Worm (Caenorhabditis elegans) whole organism, late embryonic: ENCODE measurements around the gene T01D1.3.

Source experiments
- C08G9.2 ChIP-seq: sonication (generic microtip); optimal IDR thresholded peaks from 2 replicates; lab custom pipeline; 2016; ENCODE audit warnings: mild to moderate bottlenecking, missing genetic modification characterization, moderate library complexity, missing compliant biosample characterization
- C38D4.7 ChIP-seq: fragments of 200-800 bp; sonication (Bioruptor generic); optimal IDR thresholded peaks from 2 replicates; lab custom pipeline; 2018; ENCODE audit warnings: mild to moderate bottlenecking, missing genetic modification characterization, moderate library complexity, missing compliant biosample characterization
- K02D7.2 ChIP-seq: sonication (generic microtip); optimal IDR thresholded peaks from 2 replicates; lab custom pipeline; 2017; ENCODE audit warnings: mild to moderate bottlenecking, missing genetic modification characterization, missing compliant biosample characterization
- ahr-1 ChIP-seq: sonication (generic microtip); optimal IDR thresholded peaks from 2 replicates; lab custom pipeline; 2016; ENCODE audit warnings: missing genetic modification characterization, missing compliant biosample characterization
- ama-1 ChIP-seq: fragments of 150-350 bp; optimal IDR thresholded peaks from 2 replicates; lab custom pipeline; 2014
- ceh-18 ChIP-seq: sonication (generic microtip); optimal IDR thresholded peaks from 2 replicates; lab custom pipeline; 2016; ENCODE audit warnings: missing genetic modification characterization, missing compliant biosample characterization
- ceh-19 ChIP-seq: fragments of 200-800 bp; sonication (Bioruptor generic); optimal IDR thresholded peaks from 2 replicates; lab custom pipeline; 2018; ENCODE audit warnings: mild to moderate bottlenecking, missing genetic modification characterization, missing compliant biosample characterization
- ceh-2 ChIP-seq: sonication (generic microtip); optimal IDR thresholded peaks from 2 replicates; lab custom pipeline; 2016; ENCODE audit warnings: missing genotype, missing genetic modification characterization, missing compliant biosample characterization
- ceh-24 ChIP-seq: sonication (generic microtip); optimal IDR thresholded peaks from 2 replicates; lab custom pipeline; 2016; ENCODE audit warnings: mild to moderate bottlenecking, missing genetic modification characterization, missing compliant biosample characterization
- ceh-30 ChIP-seq: fragments of 150-350 bp; optimal IDR thresholded peaks from 2 replicates; lab custom pipeline; 2014; ENCODE audit warnings: missing biosample characterization, missing genetic modification characterization
- ceh-34 ChIP-seq: sonication (generic microtip); optimal IDR thresholded peaks from 2 replicates; lab custom pipeline; 2016; ENCODE audit warnings: mild to moderate bottlenecking, missing genetic modification characterization, missing compliant biosample characterization
- ceh-45 ChIP-seq: fragments of 200-800 bp; sonication (Bioruptor generic); IDR thresholded peaks from 2 replicates; pipeline ENCODE4 v1.3.6; 2022; ENCODE audit warnings: missing genetic modification reagents, missing genetic modification characterization, missing compliant biosample characterization
- ceh-48 ChIP-seq: sonication (generic microtip); optimal IDR thresholded peaks from 2 replicates; lab custom pipeline; 2016; ENCODE audit warnings: missing genetic modification characterization, inconsistent platforms, missing compliant biosample characterization
- ceh-6 ChIP-seq: fragments of 200-800 bp; sonication (Bioruptor generic); optimal IDR thresholded peaks from 2 replicates; lab custom pipeline; 2018; ENCODE audit warnings: mild to moderate bottlenecking, missing genetic modification characterization, missing compliant biosample characterization
- che-1 ChIP-seq: sonication (generic microtip); optimal IDR thresholded peaks from 2 replicates; lab custom pipeline; 2016; ENCODE audit warnings: mild to moderate bottlenecking, missing genetic modification characterization, missing compliant biosample characterization
- dmd-4 ChIP-seq: sonication (generic microtip); optimal IDR thresholded peaks from 2 replicates; lab custom pipeline; 2016; ENCODE audit warnings: borderline replicate concordance, missing genetic modification characterization, missing compliant biosample characterization
- dve-1 ChIP-seq: sonication (generic microtip); optimal IDR thresholded peaks from 2 replicates; lab custom pipeline; 2017; ENCODE audit warnings: antibody characterized with exemption, mild to moderate bottlenecking, missing genetic modification characterization, missing compliant biosample characterization
- ets-4 ChIP-seq: sonication (generic microtip); optimal IDR thresholded peaks from 2 replicates; lab custom pipeline; 2016; ENCODE audit warnings: missing genetic modification characterization, missing compliant biosample characterization
- eyg-1 ChIP-seq: sonication (generic microtip); optimal IDR thresholded peaks from 2 replicates; lab custom pipeline; 2016; ENCODE audit warnings: missing genotype, missing genetic modification characterization, missing compliant biosample characterization
- fax-1 ChIP-seq: sonication (generic microtip); optimal IDR thresholded peaks from 2 replicates; lab custom pipeline; 2016; ENCODE audit warnings: missing genotype, missing genetic modification characterization, missing compliant biosample characterization
- fkh-10 ChIP-seq: fragments of 150-350 bp; optimal IDR thresholded peaks from 2 replicates; lab custom pipeline; 2014; ENCODE audit warnings: missing biosample characterization, missing genetic modification reagents, missing genetic modification characterization
- fkh-6 ChIP-seq: sonication (generic microtip); optimal IDR thresholded peaks from 2 replicates; lab custom pipeline; 2016; ENCODE audit warnings: missing genetic modification characterization, missing compliant biosample characterization
- gmeb-2 ChIP-seq: sonication (generic microtip); optimal IDR thresholded peaks from 2 replicates; lab custom pipeline; 2016; ENCODE audit warnings: missing genetic modification characterization, inconsistent platforms, missing compliant biosample characterization
- hlh-15 ChIP-seq: sonication (generic microtip); optimal IDR thresholded peaks from 2 replicates; lab custom pipeline; 2016; ENCODE audit warnings: missing genetic modification characterization, missing compliant biosample characterization
- hlh-30 ChIP-seq: sonication (generic microtip); optimal IDR thresholded peaks from 2 replicates; lab custom pipeline; 2017; ENCODE audit warnings: antibody characterized with exemption, missing genetic modification characterization, missing compliant biosample characterization; ENCODE audit not compliant: insufficient read depth
- hlh-6 ChIP-seq: sonication (generic microtip); optimal IDR thresholded peaks from 2 replicates; lab custom pipeline; 2016; ENCODE audit warnings: missing genotype, missing genetic modification characterization, missing compliant biosample characterization
- hlh-8 ChIP-seq: sonication (generic microtip); optimal IDR thresholded peaks from 2 replicates; lab custom pipeline; 2016; ENCODE audit warnings: missing genotype, missing genetic modification characterization, missing compliant biosample characterization
- lim-6 ChIP-seq: sonication (generic microtip); optimal IDR thresholded peaks from 2 replicates; lab custom pipeline; 2016; ENCODE audit warnings: missing genetic modification characterization, missing compliant biosample characterization
- lin-11 ChIP-seq: fragments of 200-800 bp; sonication (Bioruptor generic); optimal IDR thresholded peaks from 2 replicates; lab custom pipeline; 2018; ENCODE audit warnings: mild to moderate bottlenecking, missing genetic modification characterization, missing compliant biosample characterization
- mec-3 ChIP-seq: sonication (generic microtip); optimal IDR thresholded peaks from 2 replicates; lab custom pipeline; 2016; ENCODE audit warnings: borderline replicate concordance, missing genetic modification characterization, missing compliant biosample characterization
- nfya-1 ChIP-seq: sonication (generic microtip); optimal IDR thresholded peaks from 2 replicates; lab custom pipeline; 2017; ENCODE audit warnings: missing genetic modification characterization, mild to moderate bottlenecking, missing compliant biosample characterization, antibody characterized with exemption, moderate library complexity
- nhr-11 ChIP-seq: fragments of 150-350 bp; optimal IDR thresholded peaks from 2 replicates; lab custom pipeline; 2014; ENCODE audit warnings: missing biosample characterization, missing genetic modification characterization
- nhr-232 ChIP-seq: sonication (generic microtip); optimal IDR thresholded peaks from 2 replicates; lab custom pipeline; 2016; ENCODE audit warnings: missing genetic modification characterization, missing compliant biosample characterization
- npax-4 ChIP-seq: sonication (generic microtip); optimal IDR thresholded peaks from 2 replicates; lab custom pipeline; 2016; ENCODE audit warnings: missing genetic modification characterization, missing compliant biosample characterization
- odd-2 ChIP-seq: sonication (generic microtip); optimal IDR thresholded peaks from 2 replicates; lab custom pipeline; 2017; ENCODE audit warnings: antibody characterized with exemption, mild to moderate bottlenecking, missing genetic modification characterization, missing compliant biosample characterization
- pag-3 ChIP-seq: sonication (generic microtip); optimal IDR thresholded peaks from 2 replicates; lab custom pipeline; 2016; ENCODE audit warnings: missing compliant biosample characterization, missing genetic modification characterization, borderline replicate concordance
- pha-2 ChIP-seq: sonication (generic microtip); optimal IDR thresholded peaks from 2 replicates; lab custom pipeline; 2017; ENCODE audit warnings: mild to moderate bottlenecking, missing genetic modification characterization, missing compliant biosample characterization
- pha-4 ChIP-seq: fragments of 150-350 bp; optimal IDR thresholded peaks from 2 replicates; lab custom pipeline; 2018; ENCODE audit warnings: missing biosample characterization, missing genetic modification reagents, missing genetic modification characterization
- pqm-1 ChIP-seq: sonication (generic microtip); optimal IDR thresholded peaks from 2 replicates; lab custom pipeline; 2016; ENCODE audit warnings: missing genetic modification characterization, missing compliant biosample characterization
- pros-1 ChIP-seq: fragments of 150-350 bp; optimal IDR thresholded peaks from 2 replicates; lab custom pipeline; 2014; ENCODE audit warnings: missing biosample characterization, missing genetic modification reagents, missing genetic modification characterization
- ref-2 ChIP-seq: sonication (generic microtip); optimal IDR thresholded peaks from 2 replicates; lab custom pipeline; 2016; ENCODE audit warnings: missing genetic modification characterization, missing compliant biosample characterization
- sdc-2 ChIP-seq: sonication (generic microtip); optimal IDR thresholded peaks from 2 replicates; lab custom pipeline; 2016; ENCODE audit warnings: missing genotype, missing genetic modification characterization, missing compliant biosample characterization
- sox-2 ChIP-seq: fragments of 200-800 bp; sonication (Bioruptor generic); IDR thresholded peaks from 2 replicates; pipeline ENCODE4 v1.3.6; 2022; ENCODE audit warnings: missing genetic modification reagents, missing genetic modification characterization, missing compliant biosample characterization
- syd-9 ChIP-seq: sonication (generic microtip); optimal IDR thresholded peaks from 2 replicates; lab custom pipeline; 2016; ENCODE audit warnings: mild to moderate bottlenecking, missing genetic modification characterization, moderate library complexity, missing compliant biosample characterization
- tbx-2 ChIP-seq: sonication (generic microtip); optimal IDR thresholded peaks from 2 replicates; lab custom pipeline; 2016; ENCODE audit warnings: missing genetic modification characterization, missing compliant biosample characterization
- tbx-7 ChIP-seq: sonication (generic microtip); optimal IDR thresholded peaks from 2 replicates; lab custom pipeline; 2016; ENCODE audit warnings: missing genotype, missing genetic modification characterization, missing compliant biosample characterization
- ttx-3 ChIP-seq: sonication (generic microtip); optimal IDR thresholded peaks from 2 replicates; lab custom pipeline; 2016; ENCODE audit warnings: missing genetic modification reagents, missing genetic modification characterization, missing compliant biosample characterization
- unc-3 ChIP-seq, 2 experiments: fragments of 200-800 bp in 1 of 2; sonication (Bioruptor generic) in 1 of 2; sonication (generic microtip) in 1 of 2; conservative IDR thresholded peaks in 1 of 2; optimal IDR thresholded peaks in 1 of 2; 2 replicates each; pipeline versions ENCODE4 v1.3.6 to Lab custom; 2016 to 2022; ENCODE audit warnings: missing compliant biosample characterization in 2 of 2, missing genetic modification characterization in 2 of 2, missing genetic modification reagents in 1 of 2
- unc-42 ChIP-seq: sonication (generic microtip); optimal IDR thresholded peaks from 2 replicates; lab custom pipeline; 2016; ENCODE audit warnings: missing genotype, missing genetic modification characterization, missing compliant biosample characterization
- unc-86 ChIP-seq: sonication (generic microtip); optimal IDR thresholded peaks from 2 replicates; lab custom pipeline; 2016; ENCODE audit warnings: missing genetic modification characterization, missing compliant biosample characterization
- zip-5 ChIP-seq: sonication (generic microtip); optimal IDR thresholded peaks from 2 replicates; lab custom pipeline; 2016; ENCODE audit warnings: missing genetic modification characterization, missing compliant biosample characterization

T01D1.3 gene

ce11 chrII:217308-217707 lies 41.5 kb upstream of the T01D1.3 start (continued):
- TF ChIP-seq ceh-34 = no peak

- peak; percentile 41 for TF ChIP-seq ets-4
- no peak for TF ChIP-seq pha-4 (tag; lab: Kevin White, UChicago)
- TF ChIP-seq che-1 (tag; lab: Kevin White, UChicago) = peak; percentile 55
- peak; percentile 37 for TF ChIP-seq ceh-48 (tag; lab: Kevin White, UChicago)
- no peak for TF ChIP-seq ceh-2 (tag; lab: Kevin White, UChicago)
- no peak for TF ChIP-seq ceh-19 (GFP tag; lab: Kevin White, UChicago)
- peak; percentile 55 for TF ChIP-seq ceh-34
- TF ChIP-seq tbx-2 (tag; lab: Kevin White, UChicago) = peak; percentile 64
- no peak for TF ChIP-seq fkh-6
- peak; percentile 45 for TF ChIP-seq hlh-30 (tag; lab: Kevin White, UChicago)
- no peak for TF ChIP-seq mec-3 (tag; lab: Kevin White, UChicago)
- TF ChIP-seq pag-3 = no peak
- peak; percentile 64 for TF ChIP-seq ama-1 (lab: Kevin White, UChicago)
- TF ChIP-seq nhr-11 (tag; lab: Kevin White, UChicago) = no peak
- peak; percentile 2 for TF ChIP-seq unc-86 (tag; lab: Kevin White, UChicago)
- no peak for TF ChIP-seq tbx-7 (tag; lab: Kevin White, UChicago)
- no peak for TF ChIP-seq pqm-1 (tag; lab: Kevin White, UChicago)
- TF ChIP-seq odd-2 (tag; lab: Kevin White, UChicago) = no peak
- peak; percentile 64 for TF ChIP-seq dve-1
- no peak for TF ChIP-seq fkh-10 (GFP tag; lab: Kevin White, UChicago)
- TF ChIP-seq ref-2 (tag; lab: Kevin White, UChicago) = peak; percentile 57
- no peak for TF ChIP-seq hlh-8 (tag; lab: Kevin White, UChicago)
- TF ChIP-seq unc-3 (GFP tag; conservative IDR thresholded peaks at IDR 0.05; lab: Robert Waterston, UW) = no peak
- no peak for TF ChIP-seq unc-3 (tag; optimal IDR thresholded peaks at IDR 0.05; lab: Kevin White, UChicago)
- TF ChIP-seq dmd-4 (tag; lab: Kevin White, UChicago) = no peak
- TF ChIP-seq ceh-6 (GFP tag; lab: Kevin White, UChicago) = no peak
- TF ChIP-seq gmeb-2 (tag; lab: Kevin White, UChicago) = no peak
- peak; percentile 75 for TF ChIP-seq unc-42
- no peak for TF ChIP-seq lin-11 (tag; lab: Kevin White, UChicago)
- no peak for TF ChIP-seq hlh-6 (tag; lab: Kevin White, UChicago)
- no peak for TF ChIP-seq npax-4 (tag; lab: Kevin White, UChicago)
- TF ChIP-seq ceh-24 = no peak
- TF ChIP-seq ceh-18 (tag; lab: Kevin White, UChicago) = peak; percentile 63
- no peak for TF ChIP-seq syd-9
- TF ChIP-seq lim-6 (tag; lab: Kevin White, UChicago) = no peak
- no peak for TF ChIP-seq fax-1 (tag; lab: Kevin White, UChicago)
- TF ChIP-seq ttx-3 (tag; lab: Kevin White, UChicago) = peak; percentile 32
- no peak for TF ChIP-seq ceh-45 (GFP tag; lab: Robert Waterston, UW)
- TF ChIP-seq C08G9.2 (tag; lab: Kevin White, UChicago) = peak; percentile 33
- TF ChIP-seq hlh-15 (tag; lab: Kevin White, UChicago) = no peak
- TF ChIP-seq pros-1 (tag; lab: Kevin White, UChicago) = no peak
- peak; percentile 10 for TF ChIP-seq zip-5 (tag; lab: Kevin White, UChicago)
- no peak for TF ChIP-seq K02D7.2 (tag; lab: Kevin White, UChicago)
- TF ChIP-seq sdc-2 = no peak
- TF ChIP-seq nfya-1 (tag; lab: Kevin White, UChicago) = peak; percentile 73
- no peak for TF ChIP-seq C38D4.7
- TF ChIP-seq ceh-30 = peak; percentile 89
- TF ChIP-seq nhr-232 (tag; lab: Kevin White, UChicago) = no peak
- TF ChIP-seq ahr-1 (tag; lab: Kevin White, UChicago) = no peak
- TF ChIP-seq pha-2 (tag; lab: Kevin White, UChicago) = no peak
- TF ChIP-seq eyg-1 (tag; lab: Kevin White, UChicago) = no peak
- no peak for TF ChIP-seq sox-2 (GFP tag; lab: Robert Waterston, UW)
Observed at ce11 chrII:216598-216997, 40.8 kb upstream of the T01D1.3 start, which contains the start of gene F48A11.4. TSS of gene F48A11.4 (minus strand) at chrII:216621.
